Worm (Caenorhabditis elegans) whole organism, young adult: ENCODE results near the gene C24D10.6.

Experiments used
- F49E8.2 ChIP-seq: sonication (generic microtip); optimal IDR thresholded peaks from 3 replicates; lab custom pipeline; 2017; ENCODE audit warnings: missing genetic modification characterization, mild to moderate bottlenecking, missing compliant biosample characterization, antibody characterized with exemption, moderate library complexity; ENCODE audit not compliant: insufficient read depth
- K12H6.12 ChIP-seq: fragments of 200-800 bp; sonication (Bioruptor generic); optimal IDR thresholded peaks from 2 replicates; lab custom pipeline; 2018; ENCODE audit warnings: mild to moderate bottlenecking, missing genetic modification characterization, missing compliant biosample characterization
- Y95B8A.8 ChIP-seq: fragments of 200-800 bp; sonication (Bioruptor generic); IDR thresholded peaks from 2 replicates; pipeline ENCODE4 v1.3.6; 2022; ENCODE audit warnings: missing genetic modification reagents, missing genetic modification characterization, missing compliant biosample characterization
- egrh-3 ChIP-seq: fragments of 200-800 bp; sonication (Bioruptor generic); IDR thresholded peaks from 2 replicates; pipeline ENCODE4 v1.3.6; 2022; ENCODE audit warnings: missing genetic modification reagents, missing genetic modification characterization, missing compliant biosample characterization
- hrde-1 ChIP-seq: sonication (generic microtip); optimal IDR thresholded peaks from 2 replicates; lab custom pipeline; 2016; ENCODE audit warnings: missing genetic modification characterization, mild to moderate bottlenecking, missing compliant biosample characterization, moderate library complexity, missing genotype, missing genetic modification reagents, borderline replicate concordance
- madf-6 ChIP-seq: fragments of 200-800 bp; sonication (Bioruptor generic); IDR thresholded peaks from 2 replicates; pipeline ENCODE4 v1.3.6; 2022; ENCODE audit warnings: missing genetic modification reagents, missing genetic modification characterization, missing compliant biosample characterization
- unc-62 ChIP-seq: fragments of 150-350 bp; optimal IDR thresholded peaks from 2 replicates; lab custom pipeline; 2014; ENCODE audit warnings: missing biosample characterization, missing genetic modification reagents, missing genetic modification characterization
- ztf-25 ChIP-seq: fragments of 200-800 bp; sonication (Bioruptor generic); IDR thresholded peaks from 2 replicates; pipeline ENCODE4 v1.3.6; 2022; ENCODE audit warnings: missing genetic modification reagents, missing genetic modification characterization, missing compliant biosample characterization

ce11 chrIV:5121995-5122394 lies 38.1 kb downstream of the C24D10.6 start, which contains the start of gene tkr-3:
- TF ChIP-seq madf-6 (GFP tag; lab: Robert Waterston, UW) (no peak), egrh-3 (GFP tag; lab: Robert Waterston, UW) (no peak), unc-62 (no peak), hrde-1 (tag; lab: Kevin White, UChicago) (no peak), Y95B8A.8 (GFP tag; lab: Robert Waterston, UW) (no peak), ztf-25 (GFP tag; lab: Robert Waterston, UW) (no peak), F49E8.2 (tag; lab: Kevin White, UChicago) (no peak), K12H6.12 (no peak)
